Worm (Caenorhabditis elegans) whole organism, mixed stage, embryonic: Measurements from ENCODE around the gene pqn-84.

Experiments used
- ceh-43 ChIP-seq: fragments of 200-800 bp; sonication (Bioruptor generic); optimal IDR thresholded peaks from 2 replicates; lab custom pipeline; 2018; ENCODE audit warnings: mild to moderate bottlenecking, missing genetic modification characterization, moderate library complexity, missing compliant biosample characterization
- cnd-1 ChIP-seq: fragments of 200-800 bp; sonication (Bioruptor generic); optimal IDR thresholded peaks from 2 replicates; lab custom pipeline; 2018; ENCODE audit warnings: mild to moderate bottlenecking, missing genetic modification characterization, missing compliant biosample characterization
- elt-1 ChIP-seq: sonication (generic microtip); optimal IDR thresholded peaks from 2 replicates; lab custom pipeline; 2017; ENCODE audit warnings: missing genetic modification characterization, mild to moderate bottlenecking, missing compliant biosample characterization, antibody characterized with exemption, moderate library complexity, borderline replicate concordance; ENCODE audit not compliant: insufficient read depth
- mab-5 ChIP-seq: fragments of 150-350 bp; optimal IDR thresholded peaks from 2 replicates; lab custom pipeline; 2014; ENCODE audit warnings: missing biosample characterization, missing genetic modification characterization
- mep-1 ChIP-seq: fragments of 150-350 bp; optimal IDR thresholded peaks from 2 replicates; lab custom pipeline; 2017; ENCODE audit warnings: missing biosample characterization, missing genetic modification reagents, missing genetic modification characterization, inconsistent platforms
- nhr-12 ChIP-seq: fragments of 150-350 bp; optimal IDR thresholded peaks from 2 replicates; lab custom pipeline; 2014; ENCODE audit warnings: missing biosample characterization, missing genetic modification characterization
- nhr-237 ChIP-seq: fragments of 150-350 bp; optimal IDR thresholded peaks from 2 replicates; lab custom pipeline; 2014; ENCODE audit warnings: missing biosample characterization, missing genetic modification characterization
- nhr-76 ChIP-seq: sonication (generic microtip); optimal IDR thresholded peaks from 2 replicates; lab custom pipeline; 2017; ENCODE audit warnings: missing biosample characterization, missing genetic modification characterization
- pha-4 ChIP-seq: fragments of 150-350 bp; optimal IDR thresholded peaks from 2 replicates; lab custom pipeline; 2018; ENCODE audit warnings: missing biosample characterization, missing genetic modification reagents, missing genetic modification characterization
- snpc-4 ChIP-seq: fragments of 150-350 bp; optimal IDR thresholded peaks from 2 replicates; lab custom pipeline; 2014; ENCODE audit warnings: missing biosample characterization, missing genetic modification characterization
- unc-39 ChIP-seq: fragments of 150-350 bp; optimal IDR thresholded peaks from 2 replicates; lab custom pipeline; 2014; ENCODE audit warnings: missing biosample characterization, missing genetic modification characterization
- unc-62 ChIP-seq: fragments of 150-350 bp; optimal IDR thresholded peaks from 2 replicates; lab custom pipeline; 2014; ENCODE audit warnings: missing biosample characterization, missing genetic modification reagents, missing genetic modification characterization
- ztf-11 ChIP-seq: fragments of 150-350 bp; optimal IDR thresholded peaks from 2 replicates; lab custom pipeline; 2014; ENCODE audit warnings: missing biosample characterization, missing genetic modification characterization

DNA sequence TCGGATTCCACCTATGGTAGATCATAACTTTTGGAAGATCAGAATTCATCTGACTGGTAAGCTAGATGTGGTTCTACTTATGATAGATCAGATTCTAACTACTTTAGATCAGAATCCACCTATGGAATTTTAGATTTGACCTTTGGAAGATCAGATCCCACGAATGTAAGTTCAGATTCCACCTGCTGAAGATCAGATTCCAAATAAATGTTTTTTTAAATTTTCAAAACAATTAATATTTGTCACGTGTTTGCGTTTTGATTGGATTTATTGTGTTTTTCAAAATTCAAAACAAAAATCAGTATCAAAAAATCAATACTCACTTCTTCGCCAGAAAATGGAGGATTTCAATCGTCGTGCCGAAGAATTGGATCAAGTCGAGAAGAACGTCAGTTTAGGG, 1.5 kb upstream of the pqn-84 start, which contains the start of gene Y41C4A.7:
- TF ChIP-seq nhr-12 (tag; lab: Kevin White, UChicago), result no peak
- no peak for TF ChIP-seq unc-39 (tag; lab: Kevin White, UChicago)
- no peak for TF ChIP-seq snpc-4 (tag; lab: Kevin White, UChicago)
- TF ChIP-seq ztf-11 (tag; lab: Kevin White, UChicago), result no peak
- no peak for TF ChIP-seq nhr-76 (tag; lab: Kevin White, UChicago)
- TF ChIP-seq unc-62 (GFP tag; lab: Kevin White, UChicago), result no peak
- no peak for TF ChIP-seq nhr-237 (tag; lab: Kevin White, UChicago)
- TF ChIP-seq pha-4, result no peak
- TF ChIP-seq mab-5, result no peak
- no peak for TF ChIP-seq mep-1 (tag; lab: Kevin White, UChicago)
- TF ChIP-seq cnd-1 (tag; lab: Kevin White, UChicago), result no peak
- TF ChIP-seq ceh-43 (GFP tag; lab: Kevin White, UChicago), result no peak
- no peak for TF ChIP-seq elt-1
